Worm (Caenorhabditis elegans): ENCODE results near the gene K12H6.7.
A peak's percentile ranks its signal among the peaks of the same experiment; 100 is the strongest.

Gene K12H6.7

DNA sequence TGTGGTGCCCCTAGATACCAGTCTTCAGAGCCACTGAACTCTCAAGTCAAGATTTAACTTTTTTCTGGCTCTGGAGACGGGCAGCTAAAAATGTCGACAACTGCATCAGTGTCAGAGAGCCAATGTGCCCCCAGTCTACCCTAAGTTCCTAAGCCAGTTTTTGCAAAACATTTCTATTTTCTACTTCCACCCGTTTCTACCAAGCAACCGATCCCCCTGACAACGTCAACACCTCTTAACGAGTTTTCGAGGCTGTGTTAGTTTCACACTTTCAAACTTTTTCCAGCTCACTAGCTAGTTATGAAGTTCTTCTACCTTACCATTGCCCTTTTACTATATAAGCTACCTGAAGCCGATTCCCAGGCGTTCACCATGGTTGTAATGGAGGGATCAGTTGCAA lies 27.5 kb upstream of the K12H6.7 start, which contains the start of gene Y110A2AL.5:
Gene Y110A2AL.5, plus strand, starts transcription at position 301 of the 400 bp plus-strand sequence.
- TF ChIP-seq nhr-237 (tag; optimal IDR thresholded peaks at IDR 0.05), result no peak
- TF ChIP-seq snpc-4 (tag; optimal IDR thresholded peaks at IDR 0.05), result no peak
- no peak for TF ChIP-seq ceh-82 (tag; optimal IDR thresholded peaks at IDR 0.05)

DNA sequence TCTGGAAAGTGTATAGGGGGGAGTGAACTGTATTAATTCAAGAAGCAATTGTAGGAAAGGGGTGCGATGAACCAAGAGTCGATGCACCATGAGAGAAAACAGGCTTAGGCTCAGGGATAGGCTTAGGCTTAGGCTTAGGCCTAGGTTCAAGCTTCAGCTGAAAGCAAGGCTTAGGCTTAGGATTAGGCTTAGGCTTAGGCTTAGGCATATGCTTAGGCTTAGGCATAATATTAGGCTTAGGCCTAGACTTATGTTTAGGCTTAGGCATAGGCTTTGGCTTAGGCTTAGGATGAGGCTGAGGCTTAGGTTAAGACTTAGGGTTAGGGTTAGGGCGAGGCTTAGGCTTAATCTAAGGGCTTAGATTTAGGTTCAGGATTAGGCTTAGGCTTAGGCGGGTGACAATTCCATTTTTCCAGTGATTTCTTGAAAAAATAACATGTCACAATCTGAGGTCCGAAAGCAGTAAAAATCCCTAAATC lies 25.8 kb upstream of the K12H6.7 start:
- TF ChIP-seq nhr-10 (tag; optimal IDR thresholded peaks at IDR 0.05) (no peak), sma-9 (GFP tag; optimal IDR thresholded peaks at IDR 0.05) (no peak), sma-9 (tag; optimal IDR thresholded peaks at IDR 0.05) (no peak), nhr-6 (tag; optimal IDR thresholded peaks at IDR 0.05) (no peak), mab-5 (tag; optimal IDR thresholded peaks at IDR 0.05) (no peak), C34F6.9 (tag; optimal IDR thresholded peaks at IDR 0.05) (no peak), nhr-11 (tag; optimal IDR thresholded peaks at IDR 0.05) (no peak), nhr-129 (tag; optimal IDR thresholded peaks at IDR 0.05) (no peak), nhr-23 (tag; optimal IDR thresholded peaks at IDR 0.05) (no peak), blmp-1 (tag; optimal IDR thresholded peaks at IDR 0.05; ENCODE audit: insufficient read depth) (no peak), aly-2 (tag; optimal IDR thresholded peaks at IDR 0.05) (no peak), ztf-4 (tag; optimal IDR thresholded peaks at IDR 0.05) (no peak)

DNA sequence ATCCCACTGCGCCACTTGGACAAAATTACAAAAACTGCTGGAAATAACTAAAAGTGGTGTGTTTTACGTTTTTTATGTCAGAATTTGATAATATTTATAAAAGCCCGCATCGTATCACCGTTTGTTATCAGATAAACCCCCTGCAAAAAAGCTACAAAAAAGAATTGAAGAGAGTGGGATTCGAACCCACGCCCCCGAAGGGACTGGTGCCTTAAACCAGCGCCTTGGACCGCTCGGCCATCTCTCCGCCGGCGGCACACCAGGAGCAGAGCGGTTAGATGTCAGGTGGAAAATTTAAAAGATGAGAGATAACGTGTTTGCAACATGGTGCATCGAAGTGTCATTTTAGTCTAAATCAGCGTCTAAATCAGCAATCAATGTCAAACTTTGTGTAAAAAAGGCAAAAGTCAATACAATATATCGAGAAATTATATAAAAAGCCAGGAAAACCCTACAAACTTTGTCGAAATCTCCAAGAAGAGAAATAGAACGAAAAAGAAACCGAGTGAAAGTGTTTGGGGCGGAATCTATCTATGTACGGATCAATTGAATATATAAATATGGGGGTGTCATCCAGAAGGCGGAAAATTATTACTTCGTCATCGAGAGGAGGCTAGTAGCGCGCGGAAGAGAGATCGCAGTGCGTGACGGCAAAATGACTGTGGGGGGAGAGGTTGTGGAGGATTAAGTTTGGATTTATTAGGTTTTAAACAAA lies 24.8 kb upstream of the K12H6.7 start:
- TF ChIP-seq ZK546.5 (tag; optimal IDR thresholded peaks at IDR 0.05) (no peak), elt-1 (tag; optimal IDR thresholded peaks at IDR 0.05) (no peak), unc-39 (tag; optimal IDR thresholded peaks at IDR 0.05) (no peak), snpc-4 (tag; optimal IDR thresholded peaks at IDR 0.05) (no peak), sem-4 (tag; optimal IDR thresholded peaks at IDR 0.05) (no peak), zag-1 (tag; optimal IDR thresholded peaks at IDR 0.05) (no peak), fos-1 (tag; optimal IDR thresholded peaks at IDR 0.05) (no peak), ztf-1 (GFP tag; conservative IDR thresholded peaks at IDR 0.05) (no peak), nhr-237 (tag; optimal IDR thresholded peaks at IDR 0.05) (no peak), R02D3.7 (tag; optimal IDR thresholded peaks at IDR 0.05) (no peak), ztf-11 (tag; optimal IDR thresholded peaks at IDR 0.05) (no peak), sma-3 (GFP tag; optimal IDR thresholded peaks at IDR 0.05) (no peak), lin-11 (tag; optimal IDR thresholded peaks at IDR 0.05) (peak; percentile 13), alr-1 (tag; optimal IDR thresholded peaks at IDR 0.05) (no peak), mbf-1 (tag; optimal IDR thresholded peaks at IDR 0.05) (no peak), ceh-16 (tag; optimal IDR thresholded peaks at IDR 0.05) (no peak), ceh-82 (tag; optimal IDR thresholded peaks at IDR 0.05) (no peak), lsy-2 (tag; optimal IDR thresholded peaks at IDR 0.05) (no peak), F13H6.1 (tag; optimal IDR thresholded peaks at IDR 0.05) (no peak), nhr-6 (tag; optimal IDR thresholded peaks at IDR 0.05) (no peak), elt-3 (tag; optimal IDR thresholded peaks at IDR 0.05) (no peak), nhr-129 (tag; optimal IDR thresholded peaks at IDR 0.05) (peak; percentile 19), gmeb-1 (tag; optimal IDR thresholded peaks at IDR 0.05) (peak; percentile 18), nhr-12 (tag; optimal IDR thresholded peaks at IDR 0.05) (no peak), ama-1 (optimal IDR thresholded peaks at IDR 0.05) (no peak), Y55F3AM.14 (GFP tag; optimal IDR thresholded peaks at IDR 0.05) (no peak), nhr-25 (tag; optimal IDR thresholded peaks at IDR 0.05) (no peak), unc-55 (GFP tag; optimal IDR thresholded peaks at IDR 0.05) (peak; percentile 11)

Measured in whole organism, L2 larva.